Fruit fly (Drosophila melanogaster): ENCODE results near the gene CG5664.

Gene CG5664

DNA sequence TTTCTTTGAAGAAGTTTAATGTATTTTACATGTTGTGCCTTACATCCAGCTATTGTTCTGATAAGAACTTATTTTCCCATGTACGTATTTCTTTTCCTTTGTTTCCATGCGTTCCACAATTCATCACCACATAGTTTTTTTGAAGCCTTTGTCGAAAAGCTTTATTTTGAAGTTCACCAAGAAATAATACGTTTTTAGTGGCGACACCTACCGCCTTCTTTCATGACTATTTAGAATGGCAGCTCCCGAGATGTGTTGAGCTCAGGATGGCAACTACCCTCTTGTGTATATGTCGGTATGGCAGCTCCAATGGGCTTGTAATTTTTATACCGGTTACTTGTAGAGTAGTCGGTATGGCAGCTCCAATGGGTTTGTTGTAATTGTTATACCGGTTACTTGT, 42.7 kb upstream of the CG5664 start (continued):
- TF ChIP-seq CG2120 (GFP tag; optimal IDR thresholded peaks at IDR 0.05) (peak; percentile 46), Dad (GFP tag; optimal IDR thresholded peaks at IDR 0.05) (peak; percentile 34), danr (GFP tag; IDR thresholded peaks at IDR 0.05) (no peak), CG10147 (GFP tag; optimal IDR thresholded peaks at IDR 0.05) (peak; percentile 38), dati (GFP tag; IDR thresholded peaks at IDR 0.05) (no peak), CG7271 (tag; optimal IDR thresholded peaks at IDR 0.05) (no peak), Rfx (GFP tag; IDR thresholded peaks at IDR 0.05) (no peak; the same call in 1 of the 2 replicates), Nf-YA (GFP tag; IDR thresholded peaks at IDR 0.05) (no peak), zf30C (GFP tag; optimal IDR thresholded peaks at IDR 0.05) (no peak), CG32772 (GFP tag; IDR thresholded peaks at IDR 0.05) (no peak), jigr1 (GFP tag; IDR thresholded peaks at IDR 0.05) (no peak), az2 (GFP tag; optimal IDR thresholded peaks at IDR 0.05) (no peak), CG9932 (GFP tag; IDR thresholded peaks at IDR 0.05) (no peak; the same call in none of the 2 replicates), Atf6 (GFP tag; IDR thresholded peaks at IDR 0.05) (no peak), Kr (GFP tag; optimal IDR thresholded peaks at IDR 0.05) (no peak), CG11695 (GFP tag; IDR thresholded peaks at IDR 0.05) (no peak), CG10366 (GFP tag; IDR thresholded peaks at IDR 0.05) (no peak), CG2875 (GFP tag; optimal IDR thresholded peaks at IDR 0.05) (no peak), Chrac-16 (GFP tag; optimal IDR thresholded peaks at IDR 0.05) (no peak), C15 (GFP tag; IDR thresholded peaks at IDR 0.05) (no peak), corto (GFP tag; optimal IDR thresholded peaks at IDR 0.05) (no peak), CG6791 (GFP tag; IDR thresholded peaks at IDR 0.05; ENCODE audit: partially characterized antibody) (no peak), Neu2 (GFP tag; optimal IDR thresholded peaks at IDR 0.05; ENCODE audit: borderline replicate concordance) (no peak), gro (GFP tag; optimal IDR thresholded peaks at IDR 0.05) (peak; percentile 29), cato (GFP tag; optimal IDR thresholded peaks at IDR 0.05; ENCODE audit: borderline replicate concordance) (no peak), fd64A (GFP tag; optimal IDR thresholded peaks at IDR 0.05) (no peak), Dref (GFP tag; IDR thresholded peaks at IDR 0.05) (no peak), NK7.1 (GFP tag; optimal IDR thresholded peaks at IDR 0.05) (no peak), CG7357 (GFP tag; IDR thresholded peaks at IDR 0.05) (no peak), CG11696 (GFP tag; IDR thresholded peaks at IDR 0.05) (no peak), CG43689 (GFP tag; IDR thresholded peaks at IDR 0.05) (no peak), CG31224 (GFP tag; IDR thresholded peaks at IDR 0.05) (no peak), ase (GFP tag; IDR thresholded peaks at IDR 0.05) (no peak), Fer3 (tag; optimal IDR thresholded peaks at IDR 0.05) (no peak), so (GFP tag; IDR thresholded peaks at IDR 0.05) (no peak), Sox100B (GFP tag; optimal IDR thresholded peaks at IDR 0.05) (no peak), hkb (optimal IDR thresholded peaks at IDR 0.05) (peak; percentile 27), hkb (GFP tag; IDR thresholded peaks at IDR 0.05) (no peak), CG30431 (GFP tag; optimal IDR thresholded peaks at IDR 0.05) (no peak), Eip74EF (GFP tag; optimal IDR thresholded peaks at IDR 0.05) (no peak), CG9437 (GFP tag; optimal IDR thresholded peaks at IDR 0.05) (no peak), gsb-n (tag; optimal IDR thresholded peaks at IDR 0.05) (no peak), Dp (GFP tag; optimal IDR thresholded peaks at IDR 0.05) (peak; percentile 46), Deaf1 (tag; optimal IDR thresholded peaks at IDR 0.05) (no peak), CG7963 (GFP tag; IDR thresholded peaks at IDR 0.05; ENCODE audit: partially characterized antibody) (no peak), CG33213 (GFP tag; optimal IDR thresholded peaks at IDR 0.05) (peak; percentile 77), pfk (GFP tag; optimal IDR thresholded peaks at IDR 0.05) (peak; percentile 76), Dfd (GFP tag; optimal IDR thresholded peaks at IDR 0.05) (no peak), CG6683 (GFP tag; optimal IDR thresholded peaks at IDR 0.05) (no peak), CG8478 (optimal IDR thresholded peaks at IDR 0.05) (peak; percentile 5), psq (GFP tag; optimal IDR thresholded peaks at IDR 0.05) (no peak), HmgZ (tag; optimal IDR thresholded peaks at IDR 0.05) (peak; percentile 87), CG1233 (GFP tag; optimal IDR thresholded peaks at IDR 0.05) (no peak)
